Worm (Caenorhabditis elegans): Measurements from ENCODE around the gene Y97E10B.1.

The Y97E10B.1 gene

ce11 chrV:7985860-7986259, 42.2 kb downstream of the Y97E10B.1 start, which contains the start of gene Y97E10AL.1:
Gene Y97E10AL.1 (plus strand): TSS chrV:7986160.
- no peak for TF ChIP-seq Y116A8C.19 (tag; optimal IDR thresholded peaks at IDR 0.05; ENCODE audit: borderline replicate concordance)
- TF ChIP-seq ztf-11 (tag; optimal IDR thresholded peaks at IDR 0.05) = no peak
- TF ChIP-seq alr-1 (tag; optimal IDR thresholded peaks at IDR 0.05; ENCODE audit: borderline replicate concordance) = no peak
- no peak for TF ChIP-seq zag-1 (tag; optimal IDR thresholded peaks at IDR 0.05)
- TF ChIP-seq C34B4.2 (tag; optimal IDR thresholded peaks at IDR 0.05) = no peak
- TF ChIP-seq mep-1 (tag; optimal IDR thresholded peaks at IDR 0.05) = no peak
- no peak for TF ChIP-seq fkh-8 (tag; optimal IDR thresholded peaks at IDR 0.05)
- no peak for TF ChIP-seq nhr-47 (tag; optimal IDR thresholded peaks at IDR 0.05)
- no peak for TF ChIP-seq grh-1 (GFP tag; IDR thresholded peaks at IDR 0.05)
- TF ChIP-seq egl-27 (tag; optimal IDR thresholded peaks at IDR 0.05) = no peak
- no peak for TF ChIP-seq hlh-17 (GFP tag; optimal IDR thresholded peaks at IDR 0.05; ENCODE audit: borderline replicate concordance)
- no peak for TF ChIP-seq unc-62 (GFP tag; optimal IDR thresholded peaks at IDR 0.05)
- no peak for TF ChIP-seq C04F5.9 (tag; optimal IDR thresholded peaks at IDR 0.05)
- no peak for TF ChIP-seq ets-5 (GFP tag; IDR thresholded peaks at IDR 0.05)
- TF ChIP-seq pag-3 (tag; optimal IDR thresholded peaks at IDR 0.05; ENCODE audit: borderline replicate concordance, insufficient read depth) = no peak

- no peak for TF ChIP-seq unc-130 (tag; optimal IDR thresholded peaks at IDR 0.05)
- no peak for TF ChIP-seq lin-15B (tag; optimal IDR thresholded peaks at IDR 0.05)
- TF ChIP-seq lin-35 (GFP tag; optimal IDR thresholded peaks at IDR 0.05) = no peak
- no peak for TF ChIP-seq nhr-28 (tag; optimal IDR thresholded peaks at IDR 0.05)
- no peak for TF ChIP-seq alr-1 (tag; optimal IDR thresholded peaks at IDR 0.05; ENCODE audit: borderline replicate concordance)
- no peak for TF ChIP-seq nhr-19 (GFP tag; conservative IDR thresholded peaks at IDR 0.05)
- no peak for TF ChIP-seq mef-2 (tag; optimal IDR thresholded peaks at IDR 0.05)
- TF ChIP-seq C04F5.9 (tag; optimal IDR thresholded peaks at IDR 0.05) = no peak
Observed at ce11 chrV:7994570-7994969, 50.9 kb downstream of the Y97E10B.1 start, which contains the start of gene ceh-76. Gene ceh-76 (minus strand): TSS chrV:7994670.

DNA sequence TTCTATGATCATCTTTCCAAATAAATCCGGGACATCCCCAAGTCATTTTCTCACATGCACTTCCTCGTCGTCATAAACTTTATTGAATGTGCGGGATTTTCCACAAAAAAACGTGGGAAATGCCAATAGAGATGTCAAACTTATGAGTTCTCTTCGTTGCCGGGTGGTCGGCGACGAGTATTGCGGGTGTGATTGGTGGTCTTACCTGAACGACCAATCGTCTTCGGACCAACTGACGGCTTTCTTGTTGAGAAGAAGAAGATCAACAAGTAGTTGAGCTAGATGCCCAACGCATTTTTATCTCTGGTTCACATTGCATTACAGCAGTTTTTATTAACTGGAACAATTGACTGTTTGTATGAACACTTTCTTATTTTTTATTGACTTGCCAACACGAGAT, 51.5 kb downstream of the Y97E10B.1 start:
- TF ChIP-seq ztf-11 (tag; optimal IDR thresholded peaks at IDR 0.05) (no peak), unc-86 (tag; optimal IDR thresholded peaks at IDR 0.05) (no peak), hlh-4 (tag; optimal IDR thresholded peaks at IDR 0.05) (no peak), sox-4 (tag; optimal IDR thresholded peaks at IDR 0.05) (no peak), ceh-63 (GFP tag; optimal IDR thresholded peaks at IDR 0.05) (no peak), blmp-1 (tag; optimal IDR thresholded peaks at IDR 0.05) (no peak), F16B12.6 (tag; optimal IDR thresholded peaks at IDR 0.05) (no peak), nhr-76 (tag; optimal IDR thresholded peaks at IDR 0.05) (no peak), fkh-8 (tag; optimal IDR thresholded peaks at IDR 0.05) (no peak), zag-1 (tag; optimal IDR thresholded peaks at IDR 0.05) (no peak), lin-14 (GFP tag; optimal IDR thresholded peaks at IDR 0.05) (no peak)

DNA sequence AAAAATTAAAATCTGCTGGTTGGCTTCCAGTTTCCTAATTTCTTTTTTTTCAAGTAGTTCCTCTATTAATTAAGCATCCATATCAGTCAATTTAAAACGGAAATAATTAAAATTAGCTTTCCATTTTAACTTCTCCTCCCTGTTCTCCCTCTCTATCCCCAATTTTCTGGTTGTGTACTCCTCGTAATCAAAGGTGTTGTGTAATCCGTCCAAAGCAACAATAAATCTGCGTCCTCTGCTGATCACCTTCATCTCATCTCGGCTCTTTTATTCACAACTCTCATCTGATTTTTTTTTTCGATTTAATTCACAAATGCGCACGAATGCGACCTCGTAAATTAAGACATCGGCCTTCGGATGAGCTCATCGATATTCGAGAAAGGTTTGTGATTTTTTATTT, 52.2 kb downstream of the Y97E10B.1 start, which contains the start of gene Y97E10AR.2:
TSS of gene Y97E10AR.2 (plus strand) at position 301 of the 400 bp plus-strand sequence.
- no peak for TF ChIP-seq nhr-20 (tag; optimal IDR thresholded peaks at IDR 0.05)
- TF ChIP-seq nhr-28 (tag; optimal IDR thresholded peaks at IDR 0.05) = no peak
- no peak for TF ChIP-seq egl-13 (tag; optimal IDR thresholded peaks at IDR 0.05)
